Worm (Caenorhabditis elegans) whole organism, L3 larva: Measurements from ENCODE around the gene R03H10.11.
"Not testable (repeated sequence)": the region's sequence is repeated elsewhere in the genome, so short reads cannot be mapped to it uniquely, and the experiment has no call there.

Experiments used
- ZK546.5 ChIP-seq: sonication (generic microtip); optimal IDR thresholded peaks from 2 replicates; lab custom pipeline; 2017; ENCODE audit warnings: missing biosample characterization, missing genetic modification characterization
- aly-2 ChIP-seq: fragments of 150-350 bp; optimal IDR thresholded peaks from 2 replicates; lab custom pipeline; 2014; ENCODE audit warnings: missing biosample characterization, missing genetic modification characterization
- ceh-16 ChIP-seq: sonication (generic microtip); optimal IDR thresholded peaks from 2 replicates; lab custom pipeline; 2017; ENCODE audit warnings: missing biosample characterization, missing genetic modification characterization
- ceh-82 ChIP-seq: fragments of 150-350 bp; optimal IDR thresholded peaks from 2 replicates; lab custom pipeline; 2014; ENCODE audit warnings: missing biosample characterization, missing genetic modification characterization
- daf-12 ChIP-seq: fragments of 150-350 bp; optimal IDR thresholded peaks from 2 replicates; lab custom pipeline; 2014; ENCODE audit warnings: missing biosample characterization, missing genetic modification reagents, missing genetic modification characterization
- elt-1 ChIP-seq: fragments of 150-350 bp; optimal IDR thresholded peaks from 2 replicates; lab custom pipeline; 2014; ENCODE audit warnings: missing biosample characterization, missing genetic modification characterization
- elt-3 ChIP-seq, 3 experiments: fragments of 150-350 bp in 1 of 3; sonication (generic microtip) in 2 of 3; optimal IDR thresholded peaks; 2 replicates in 2 of 3; 4 replicates in 1 of 3; lab custom pipeline; 2014 to 2017; ENCODE audit warnings: missing biosample characterization in 3 of 3, missing genetic modification characterization in 3 of 3
- fkh-10 ChIP-seq: sonication (generic microtip); optimal IDR thresholded peaks from 2 replicates; lab custom pipeline; 2017; ENCODE audit warnings: missing biosample characterization, missing genetic modification reagents, missing genetic modification characterization
- fkh-2 ChIP-seq: fragments of 150-350 bp; optimal IDR thresholded peaks from 2 replicates; lab custom pipeline; 2014; ENCODE audit warnings: missing biosample characterization, missing genetic modification reagents, missing genetic modification characterization
- fos-1 ChIP-seq: fragments of 150-350 bp; optimal IDR thresholded peaks from 2 replicates; lab custom pipeline; 2014; ENCODE audit warnings: missing biosample characterization, missing genetic modification characterization
- hmg-11 ChIP-seq: sonication (generic microtip); optimal IDR thresholded peaks from 2 replicates; lab custom pipeline; 2016; ENCODE audit warnings: missing genetic modification characterization, missing compliant biosample characterization
- lin-39 ChIP-seq: fragments of 150-350 bp; optimal IDR thresholded peaks from 2 replicates; lab custom pipeline; 2018; ENCODE audit warnings: missing biosample characterization, missing genetic modification reagents, missing genetic modification characterization
- lsy-12 ChIP-seq: sonication (generic microtip); optimal IDR thresholded peaks from 2 replicates; lab custom pipeline; 2016; ENCODE audit warnings: mild to moderate bottlenecking, missing genetic modification characterization, missing compliant biosample characterization
- mdl-1 ChIP-seq: fragments of 150-350 bp; optimal IDR thresholded peaks from 2 replicates; lab custom pipeline; 2014; ENCODE audit warnings: missing biosample characterization, missing genetic modification characterization
- nfya-1 ChIP-seq: sonication (generic microtip); optimal IDR thresholded peaks from 2 replicates; lab custom pipeline; 2017; ENCODE audit warnings: missing genetic modification characterization, mild to moderate bottlenecking, missing compliant biosample characterization, antibody characterized with exemption, moderate library complexity; ENCODE audit not compliant: insufficient read depth
- nhr-11 ChIP-seq: fragments of 150-350 bp; optimal IDR thresholded peaks from 2 replicates; lab custom pipeline; 2014; ENCODE audit warnings: missing biosample characterization, missing genetic modification characterization
- nhr-12 ChIP-seq: fragments of 150-350 bp; optimal IDR thresholded peaks from 2 replicates; lab custom pipeline; 2014; ENCODE audit warnings: missing biosample characterization, missing genetic modification characterization
- nhr-23 ChIP-seq: fragments of 150-350 bp; optimal IDR thresholded peaks from 2 replicates; lab custom pipeline; 2014; ENCODE audit warnings: missing biosample characterization, missing genetic modification reagents, missing genetic modification characterization
- nhr-237 ChIP-seq: fragments of 150-350 bp; optimal IDR thresholded peaks from 2 replicates; lab custom pipeline; 2014; ENCODE audit warnings: missing biosample characterization, missing genetic modification characterization
- nhr-25 ChIP-seq: sonication (generic microtip); optimal IDR thresholded peaks from 2 replicates; lab custom pipeline; 2017; ENCODE audit warnings: missing biosample characterization, missing genetic modification characterization
- nhr-28 ChIP-seq: fragments of 150-350 bp; optimal IDR thresholded peaks from 2 replicates; lab custom pipeline; 2014; ENCODE audit warnings: missing biosample characterization, missing genetic modification characterization
- nhr-43 ChIP-seq: sonication (generic microtip); optimal IDR thresholded peaks from 2 replicates; lab custom pipeline; 2016; ENCODE audit warnings: mild to moderate bottlenecking, missing genetic modification characterization, missing compliant biosample characterization; ENCODE audit not compliant: poor library complexity, severe bottlenecking
- nhr-76 ChIP-seq: fragments of 150-350 bp; sonication (generic microtip); optimal IDR thresholded peaks from 5 replicates; lab custom pipeline; 2014; ENCODE audit warnings: missing biosample characterization, missing genetic modification characterization
- nhr-77 ChIP-seq: fragments of 150-350 bp; optimal IDR thresholded peaks from 2 replicates; lab custom pipeline; 2014; ENCODE audit warnings: missing biosample characterization, missing genetic modification characterization
- pha-4 ChIP-seq: fragments of 150-350 bp; optimal IDR thresholded peaks from 2 replicates; lab custom pipeline; 2014; ENCODE audit warnings: missing biosample characterization, missing genetic modification reagents, missing genetic modification characterization
- pqm-1 ChIP-seq: fragments of 150-350 bp; optimal IDR thresholded peaks from 2 replicates; lab custom pipeline; 2017; ENCODE audit warnings: missing biosample characterization, missing genetic modification characterization, inconsistent platforms
- skn-1 ChIP-seq: fragments of 150-350 bp; optimal IDR thresholded peaks from 2 replicates; lab custom pipeline; 2014; ENCODE audit warnings: missing biosample characterization, missing genetic modification characterization
- tbx-2 ChIP-seq: sonication (generic microtip); optimal IDR thresholded peaks from 2 replicates; lab custom pipeline; 2016; ENCODE audit warnings: mild to moderate bottlenecking, missing genetic modification characterization, missing compliant biosample characterization
- unc-39 ChIP-seq: sonication (generic microtip); optimal IDR thresholded peaks from 4 replicates; lab custom pipeline; 2017; ENCODE audit warnings: missing biosample characterization, missing genetic modification characterization
- unc-62 ChIP-seq: fragments of 150-350 bp; sonication (generic microtip); optimal IDR thresholded peaks from 4 replicates; lab custom pipeline; 2014; ENCODE audit warnings: missing biosample characterization, missing genetic modification reagents, missing genetic modification characterization
- zag-1 ChIP-seq: fragments of 150-350 bp; optimal IDR thresholded peaks from 2 replicates; lab custom pipeline; 2014; ENCODE audit warnings: missing biosample characterization, missing genetic modification characterization
- ztf-11 ChIP-seq: fragments of 150-350 bp; optimal IDR thresholded peaks from 2 replicates; lab custom pipeline; 2014; ENCODE audit warnings: missing biosample characterization, missing genetic modification characterization
- ztf-4 ChIP-seq: fragments of 150-350 bp; optimal IDR thresholded peaks from 2 replicates; lab custom pipeline; 2014; ENCODE audit warnings: missing biosample characterization, missing genetic modification characterization

R03H10.11 gene

ce11 chrII:4182364-4182763 is at the start of gene R03H10.11:
Gene R03H10.11, plus strand, starts transcription at chrII:4182664.
- no peak for TF ChIP-seq hmg-11 (tag; lab: Kevin White, UChicago)
- no peak for TF ChIP-seq elt-1 (tag; lab: Kevin White, UChicago)
- TF ChIP-seq skn-1 (tag; lab: Kevin White, UChicago): no peak
- TF ChIP-seq lsy-12 (tag; lab: Kevin White, UChicago): no peak
- no peak for TF ChIP-seq daf-12 (tag; lab: Kevin White, UChicago)
- no peak for TF ChIP-seq aly-2 (tag; lab: Kevin White, UChicago)
- TF ChIP-seq fos-1: no peak
- no peak for TF ChIP-seq fkh-2 (tag; lab: Kevin White, UChicago)
- no peak for TF ChIP-seq lin-39 (tag; lab: Kevin White, UChicago)

- TF ChIP-seq fkh-10 (peak; percentile 96), lsy-12 (tag; lab: Kevin White, UChicago) (no peak), tbx-2 (tag; lab: Kevin White, UChicago) (peak; percentile 1)
Measured at ce11 chrII:4133332-4133731, 49.1 kb upstream of the R03H10.11 start.

- TF ChIP-seq zag-1 (tag; lab: Kevin White, UChicago) (no peak), nhr-11 (tag; lab: Kevin White, UChicago) (no peak), aly-2 (tag; lab: Kevin White, UChicago) (no peak), mdl-1 (tag; lab: Kevin White, UChicago) (no peak), nhr-23 (tag; lab: Kevin White, UChicago) (no peak), nhr-237 (tag; lab: Kevin White, UChicago) (no peak), nfya-1 (tag; lab: Kevin White, UChicago) (peak; percentile 73), ceh-16 (tag; lab: Kevin White, UChicago) (no peak), fkh-10 (no peak), unc-39 (no peak), ceh-82 (tag; lab: Kevin White, UChicago) (no peak), ztf-4 (tag; lab: Kevin White, UChicago) (no peak), tbx-2 (tag; lab: Kevin White, UChicago) (peak; percentile 73)
Measured at ce11 chrII:4134688-4135087, 47.8 kb upstream of the R03H10.11 start.

ce11 chrII:4135259-4135658 is 47.2 kb upstream of the R03H10.11 start, which contains the start of gene ast-1:
Gene ast-1, minus strand, starts transcription at chrII:4135359.
- not testable (repeated sequence) for TF ChIP-seq nhr-23, pha-4, nhr-12 (tag; lab: Kevin White, UChicago)

ce11 chrII:4146039-4146438 is 36.4 kb upstream of the R03H10.11 start, which contains the start of gene F56D3.1:
Gene F56D3.1, plus strand, starts transcription at chrII:4146339.
- no peak for TF ChIP-seq fkh-10
- no peak for TF ChIP-seq pqm-1 (tag; lab: Kevin White, UChicago)
- TF ChIP-seq ceh-82 (tag; lab: Kevin White, UChicago): no peak
- TF ChIP-seq nhr-76 (tag; lab: Kevin White, UChicago): no peak
- no peak for TF ChIP-seq nhr-25 (tag; lab: Kevin White, UChicago)
- TF ChIP-seq mdl-1 (tag; lab: Kevin White, UChicago): no peak
- TF ChIP-seq nhr-77: no peak
- TF ChIP-seq daf-12 (tag; lab: Kevin White, UChicago): no peak
- no peak for TF ChIP-seq nhr-28

- TF ChIP-seq fkh-10 (no peak), nhr-43 (tag; lab: Kevin White, UChicago) (peak; percentile 6), unc-39 (no peak)
Measured at ce11 chrII:4150211-4150610, 32.3 kb upstream of the R03H10.11 start.

ce11 chrII:4151499-4152132 is 30.8 kb upstream of the R03H10.11 start:
- peak; percentile 59 for TF ChIP-seq nhr-23 (tag; lab: Kevin White, UChicago)
- peak; percentile 94 for TF ChIP-seq nhr-25 (tag; lab: Kevin White, UChicago)
- no peak for TF ChIP-seq ztf-11 (tag; lab: Kevin White, UChicago)
- no peak for TF ChIP-seq ZK546.5 (tag; lab: Kevin White, UChicago)
- no peak for TF ChIP-seq daf-12 (tag; lab: Kevin White, UChicago)
- TF ChIP-seq mdl-1 (tag; lab: Kevin White, UChicago): no peak
- TF ChIP-seq unc-62 (GFP tag; lab: Kevin White, UChicago): no peak
- peak; percentile 67 for TF ChIP-seq nfya-1 (tag; lab: Kevin White, UChicago)
- TF ChIP-seq elt-3 (tag; optimal IDR thresholded peaks at IDR 0.05; lab: Kevin White, UChicago): no peak
- peak; percentile 46 for TF ChIP-seq elt-1 (tag; lab: Kevin White, UChicago)
